Worm (Caenorhabditis elegans): ENCODE results near the gene T19C3.2.

- no peak for TF ChIP-seq F57A8.1 (GFP tag; optimal IDR thresholded peaks at IDR 0.05)
- no peak for TF ChIP-seq ceh-79 (tag; optimal IDR thresholded peaks at IDR 0.05)
- TF ChIP-seq efl-1 (GFP tag; optimal IDR thresholded peaks at IDR 0.05) = no peak
- no peak for TF ChIP-seq F23B12.7 (tag; optimal IDR thresholded peaks at IDR 0.05; ENCODE audit: insufficient read depth)
- no peak for TF ChIP-seq nhr-120 (GFP tag; IDR thresholded peaks at IDR 0.05)
- no peak for TF ChIP-seq D2030.7 (GFP tag; IDR thresholded peaks at IDR 0.05)
- no peak for TF ChIP-seq egl-44 (GFP tag; IDR thresholded peaks at IDR 0.05)
- no peak for TF ChIP-seq snpc-4 (GFP tag; optimal IDR thresholded peaks at IDR 0.05)
- no peak for TF ChIP-seq snpc-4 (tag; optimal IDR thresholded peaks at IDR 0.05)
- no peak for TF ChIP-seq rec-8 (tag; optimal IDR thresholded peaks at IDR 0.05)
- no peak for TF ChIP-seq nfya-1 (tag; optimal IDR thresholded peaks at IDR 0.05; ENCODE audit: borderline replicate concordance, insufficient read depth)
- no peak for TF ChIP-seq ama-1 (optimal IDR thresholded peaks at IDR 0.05)
- TF ChIP-seq ama-1 (GFP tag; optimal IDR thresholded peaks at IDR 0.05) = no peak
Measured at ce11 chrIII:614447-614846, 2.9 kb downstream of the T19C3.2 start, which contains the start of gene T19C3.3.
